Worm (Caenorhabditis elegans) whole organism, L2 larva: ENCODE results near the gene VC5.2.
A peak's percentile ranks its signal among the peaks of the same experiment; 100 is the strongest.

ENCODE experiments used
- C34F6.9 ChIP-seq: fragments of 150-350 bp; optimal IDR thresholded peaks from 2 replicates; lab custom pipeline; 2014; ENCODE audit warnings: missing biosample characterization, missing genetic modification characterization
- F13H6.1 ChIP-seq: sonication (generic microtip); optimal IDR thresholded peaks from 2 replicates; lab custom pipeline; 2016; ENCODE audit warnings: missing genetic modification characterization, missing compliant biosample characterization
- R02D3.7 ChIP-seq: fragments of 150-350 bp; optimal IDR thresholded peaks from 2 replicates; lab custom pipeline; 2014; ENCODE audit warnings: missing biosample characterization, missing genetic modification characterization
- Y55F3AM.14 ChIP-seq: fragments of 200-800 bp; sonication (Bioruptor generic); optimal IDR thresholded peaks from 2 replicates; lab custom pipeline; 2018; ENCODE audit warnings: mild to moderate bottlenecking, missing genetic modification characterization, missing compliant biosample characterization
- ZK546.5 ChIP-seq: sonication (generic microtip); optimal IDR thresholded peaks from 2 replicates; lab custom pipeline; 2017; ENCODE audit warnings: missing biosample characterization, missing genetic modification characterization
- alr-1 ChIP-seq: fragments of 150-350 bp; optimal IDR thresholded peaks from 2 replicates; lab custom pipeline; 2014; ENCODE audit warnings: missing biosample characterization, missing genetic modification characterization
- aly-2 ChIP-seq: fragments of 150-350 bp; optimal IDR thresholded peaks from 2 replicates; lab custom pipeline; 2014; ENCODE audit warnings: missing biosample characterization, missing genetic modification characterization
- ama-1 ChIP-seq: fragments of 150-350 bp; optimal IDR thresholded peaks from 2 replicates; lab custom pipeline; 2018; ENCODE audit warnings: inconsistent platforms
- blmp-1 ChIP-seq: sonication (generic microtip); optimal IDR thresholded peaks from 2 replicates; lab custom pipeline; 2017; ENCODE audit warnings: missing genetic modification characterization, mild to moderate bottlenecking, missing compliant biosample characterization, antibody characterized with exemption, moderate library complexity; ENCODE audit not compliant: insufficient read depth
- ceh-16 ChIP-seq: fragments of 150-350 bp; optimal IDR thresholded peaks from 2 replicates; lab custom pipeline; 2014; ENCODE audit warnings: missing biosample characterization, missing genetic modification characterization
- ceh-82 ChIP-seq: fragments of 150-350 bp; optimal IDR thresholded peaks from 2 replicates; lab custom pipeline; 2014; ENCODE audit warnings: missing biosample characterization, missing genetic modification characterization
- crh-2 ChIP-seq: sonication (generic microtip); optimal IDR thresholded peaks from 2 replicates; lab custom pipeline; 2017; ENCODE audit warnings: missing biosample characterization, missing genetic modification characterization
- dmd-4 ChIP-seq: sonication (generic microtip); optimal IDR thresholded peaks from 2 replicates; lab custom pipeline; 2017; ENCODE audit warnings: missing biosample characterization, missing genetic modification characterization
- egl-27 ChIP-seq: sonication (generic microtip); optimal IDR thresholded peaks from 3 replicates; lab custom pipeline; 2017; ENCODE audit warnings: missing biosample characterization, missing genetic modification reagents, missing genetic modification characterization
- elt-1 ChIP-seq: fragments of 150-350 bp; optimal IDR thresholded peaks from 2 replicates; lab custom pipeline; 2014; ENCODE audit warnings: missing biosample characterization, missing genetic modification characterization
- elt-3 ChIP-seq: sonication (generic microtip); optimal IDR thresholded peaks from 2 replicates; lab custom pipeline; 2017; ENCODE audit warnings: missing biosample characterization, missing genetic modification characterization
- fos-1 ChIP-seq: fragments of 150-350 bp; optimal IDR thresholded peaks from 2 replicates; lab custom pipeline; 2014; ENCODE audit warnings: missing biosample characterization, missing genetic modification characterization
- gmeb-1 ChIP-seq: fragments of 150-350 bp; optimal IDR thresholded peaks from 2 replicates; lab custom pipeline; 2014; ENCODE audit warnings: missing biosample characterization, missing genetic modification characterization
- lin-11 ChIP-seq: fragments of 150-350 bp; sonication (generic microtip); optimal IDR thresholded peaks from 2 replicates; lab custom pipeline; 2014; ENCODE audit warnings: missing biosample characterization, missing genetic modification characterization, inconsistent platforms, mixed read lengths
- lin-13 ChIP-seq: fragments of 150-350 bp; optimal IDR thresholded peaks from 2 replicates; lab custom pipeline; 2014; ENCODE audit warnings: missing biosample characterization, missing genetic modification reagents, missing genetic modification characterization
- lin-39 ChIP-seq: fragments of 150-350 bp; optimal IDR thresholded peaks from 2 replicates; lab custom pipeline; 2014; ENCODE audit warnings: missing biosample characterization, missing genetic modification reagents, missing genetic modification characterization
- lsy-2 ChIP-seq, 2 experiments: fragments of 150-350 bp in 1 of 2; sonication (generic microtip) in 1 of 2; optimal IDR thresholded peaks; 2 replicates each; lab custom pipeline; 2014 to 2017; ENCODE audit warnings: missing biosample characterization in 2 of 2, missing genetic modification characterization in 2 of 2
- mab-5 ChIP-seq: fragments of 150-350 bp; optimal IDR thresholded peaks from 2 replicates; lab custom pipeline; 2014; ENCODE audit warnings: missing biosample characterization, missing genetic modification characterization
- mbf-1 ChIP-seq: sonication (generic microtip); optimal IDR thresholded peaks from 2 replicates; lab custom pipeline; 2017; ENCODE audit warnings: missing biosample characterization, missing genetic modification characterization
- mdl-1 ChIP-seq, 2 experiments: fragments of 150-350 bp in 1 of 2; sonication (generic microtip) in 1 of 2; optimal IDR thresholded peaks; 2 replicates each; lab custom pipeline; 2017; ENCODE audit warnings: missing biosample characterization in 2 of 2, missing genetic modification characterization in 2 of 2
- nhr-10 ChIP-seq: sonication (generic microtip); optimal IDR thresholded peaks from 2 replicates; lab custom pipeline; 2017; ENCODE audit warnings: missing biosample characterization, missing genetic modification characterization
- nhr-11 ChIP-seq: fragments of 150-350 bp; optimal IDR thresholded peaks from 2 replicates; lab custom pipeline; 2014; ENCODE audit warnings: missing biosample characterization, missing genetic modification characterization
- nhr-12 ChIP-seq: fragments of 150-350 bp; optimal IDR thresholded peaks from 2 replicates; lab custom pipeline; 2014; ENCODE audit warnings: missing biosample characterization, missing genetic modification characterization
- nhr-129 ChIP-seq: fragments of 150-350 bp; optimal IDR thresholded peaks from 2 replicates; lab custom pipeline; 2014; ENCODE audit warnings: missing biosample characterization, missing genetic modification characterization
- nhr-21 ChIP-seq: fragments of 150-350 bp; optimal IDR thresholded peaks from 2 replicates; lab custom pipeline; 2014; ENCODE audit warnings: missing biosample characterization, missing genetic modification characterization
- nhr-23 ChIP-seq: fragments of 150-350 bp; optimal IDR thresholded peaks from 2 replicates; lab custom pipeline; 2014; ENCODE audit warnings: missing biosample characterization, missing genetic modification reagents, missing genetic modification characterization
- nhr-237 ChIP-seq: fragments of 150-350 bp; optimal IDR thresholded peaks from 2 replicates; lab custom pipeline; 2014; ENCODE audit warnings: missing biosample characterization, missing genetic modification characterization
- nhr-25 ChIP-seq: fragments of 150-350 bp; sonication (generic microtip); optimal IDR thresholded peaks from 3 replicates; lab custom pipeline; 2014; ENCODE audit warnings: missing biosample characterization, missing genetic modification characterization
- nhr-77 ChIP-seq: fragments of 150-350 bp; optimal IDR thresholded peaks from 2 replicates; lab custom pipeline; 2014; ENCODE audit warnings: missing biosample characterization, missing genetic modification characterization
- peb-1 ChIP-seq: fragments of 150-350 bp; optimal IDR thresholded peaks from 2 replicates; lab custom pipeline; 2014; ENCODE audit warnings: missing biosample characterization, missing genetic modification characterization
- sem-4 ChIP-seq: fragments of 150-350 bp; optimal IDR thresholded peaks from 2 replicates; lab custom pipeline; 2014; ENCODE audit warnings: missing biosample characterization, missing genetic modification reagents, missing genetic modification characterization
- skn-1 ChIP-seq: sonication (generic microtip); optimal IDR thresholded peaks from 2 replicates; lab custom pipeline; 2017; ENCODE audit warnings: missing biosample characterization, missing genetic modification characterization
- sma-3 ChIP-seq: sonication (generic microtip); optimal IDR thresholded peaks from 2 replicates; lab custom pipeline; 2016; ENCODE audit warnings: missing genetic modification reagents, missing genetic modification characterization, missing compliant biosample characterization
- sma-9 ChIP-seq, 2 experiments: fragments of 150-350 bp in 1 of 2; sonication (generic microtip) in 1 of 2; optimal IDR thresholded peaks; 2 replicates each; lab custom pipeline; 2014 to 2016; ENCODE audit warnings: missing genetic modification characterization in 2 of 2, mild to moderate bottlenecking in 1 of 2, missing biosample characterization in 1 of 2, missing compliant biosample characterization in 1 of 2, missing genetic modification reagents in 1 of 2, moderate library complexity in 1 of 2
- snpc-4 ChIP-seq: fragments of 150-350 bp; optimal IDR thresholded peaks from 2 replicates; lab custom pipeline; 2014; ENCODE audit warnings: missing biosample characterization, missing genetic modification characterization
- unc-39 ChIP-seq: fragments of 150-350 bp; optimal IDR thresholded peaks from 2 replicates; lab custom pipeline; 2014; ENCODE audit warnings: missing biosample characterization, missing genetic modification characterization
- unc-55 ChIP-seq: fragments of 150-350 bp; sonication (generic microtip); optimal IDR thresholded peaks from 3 replicates; lab custom pipeline; 2014; ENCODE audit warnings: missing biosample characterization, missing genetic modification reagents, missing genetic modification characterization
- unc-62 ChIP-seq: fragments of 150-350 bp; optimal IDR thresholded peaks from 2 replicates; lab custom pipeline; 2014; ENCODE audit warnings: missing biosample characterization, missing genetic modification reagents, missing genetic modification characterization
- zag-1 ChIP-seq: fragments of 150-350 bp; optimal IDR thresholded peaks from 2 replicates; lab custom pipeline; 2014; ENCODE audit warnings: missing biosample characterization, missing genetic modification characterization
- ztf-1 ChIP-seq: fragments of 200-800 bp; sonication (Bioruptor generic); conservative IDR thresholded peaks from 2 replicates; pipeline ENCODE4 v1.3.6; 2022; ENCODE audit warnings: missing genetic modification characterization, missing compliant biosample characterization
- ztf-11 ChIP-seq: sonication (generic microtip); optimal IDR thresholded peaks from 2 replicates; lab custom pipeline; 2017; ENCODE audit warnings: missing biosample characterization, missing genetic modification characterization
- ztf-4 ChIP-seq: fragments of 150-350 bp; optimal IDR thresholded peaks from 2 replicates; lab custom pipeline; 2014; ENCODE audit warnings: missing biosample characterization, missing genetic modification characterization

Gene VC5.2

ce11 chrV:7084612-7085139, 1.1 kb upstream of the VC5.2 start, which contains the start of gene mys-1:
TSS of gene mys-1 (minus strand) at chrV:7084662.
- TF ChIP-seq ztf-1 (GFP tag; lab: Robert Waterston, UW): no peak
- peak; percentile 9 for TF ChIP-seq sem-4
- peak; percentile 71 for TF ChIP-seq sma-3 (GFP tag; lab: Kevin White, UChicago)
- no peak for TF ChIP-seq mab-5 (tag; lab: Kevin White, UChicago)
- TF ChIP-seq lsy-2 (tag; optimal IDR thresholded peaks at IDR 0.05; lab: Kevin White, UChicago): peak in 1 of 2 experiments; percentile 69
- TF ChIP-seq fos-1 (tag; lab: Kevin White, UChicago): peak; percentile 9
- no peak for TF ChIP-seq snpc-4 (tag; lab: Kevin White, UChicago)
- no peak for TF ChIP-seq nhr-12 (tag; lab: Kevin White, UChicago)
- TF ChIP-seq unc-55 (GFP tag; lab: Kevin White, UChicago): peak; percentile 63
- TF ChIP-seq gmeb-1 (tag; lab: Kevin White, UChicago): peak; percentile 94
- TF ChIP-seq F13H6.1 (tag; lab: Kevin White, UChicago): peak; percentile 67
- TF ChIP-seq crh-2: peak; percentile 0
- TF ChIP-seq sma-9 (GFP tag; optimal IDR thresholded peaks at IDR 0.05; lab: Kevin White, UChicago): peak; percentile 80
- no peak for TF ChIP-seq sma-9 (tag; optimal IDR thresholded peaks at IDR 0.05; lab: Kevin White, UChicago)
- no peak for TF ChIP-seq ztf-11 (tag; lab: Kevin White, UChicago)

- no peak for TF ChIP-seq alr-1 (tag; lab: Kevin White, UChicago)
These were observed 1.6 kb downstream of the VC5.2 start for ce11 chrV:7087340-7087739.

ce11 chrV:7089217-7089616, 3.5 kb downstream of the VC5.2 start:
- TF ChIP-seq ama-1 (lab: Kevin White, UChicago) (no peak), nhr-21 (peak; percentile 58), nhr-25 (peak; percentile 91), unc-39 (no peak), nhr-237 (no peak), mab-5 (tag; lab: Kevin White, UChicago) (no peak), nhr-12 (tag; lab: Kevin White, UChicago) (no peak), lin-39 (no peak), crh-2 (peak; percentile 74), elt-3 (tag; lab: Kevin White, UChicago) (no peak), F13H6.1 (tag; lab: Kevin White, UChicago) (peak; percentile 8), alr-1 (tag; lab: Kevin White, UChicago) (no peak), mbf-1 (tag; lab: Kevin White, UChicago) (no peak), nhr-77 (tag; lab: Kevin White, UChicago) (no peak), skn-1 (tag; lab: Kevin White, UChicago) (no peak), nhr-129 (tag; lab: Kevin White, UChicago) (peak; percentile 42), C34F6.9 (peak; percentile 33), ztf-4 (tag; lab: Kevin White, UChicago) (peak; percentile 22), lsy-2 (tag; optimal IDR thresholded peaks at IDR 0.05; lab: Kevin White, UChicago) (no peak), Y55F3AM.14 (GFP tag; lab: Kevin White, UChicago) (no peak), lin-13 (GFP tag; lab: Kevin White, UChicago) (no peak), R02D3.7 (tag; lab: Kevin White, UChicago) (no peak), fos-1 (tag; lab: Kevin White, UChicago) (peak; percentile 23), lin-11 (no peak), aly-2 (tag; lab: Kevin White, UChicago) (no peak), snpc-4 (tag; lab: Kevin White, UChicago) (no peak), peb-1 (tag; lab: Kevin White, UChicago) (no peak), dmd-4 (tag; lab: Kevin White, UChicago) (no peak), gmeb-1 (tag; lab: Kevin White, UChicago) (peak; percentile 61), sma-9 (GFP tag; optimal IDR thresholded peaks at IDR 0.05; lab: Kevin White, UChicago) (peak; percentile 86), sma-9 (tag; optimal IDR thresholded peaks at IDR 0.05; lab: Kevin White, UChicago) (no peak), ztf-11 (tag; lab: Kevin White, UChicago) (no peak), ZK546.5 (tag; lab: Kevin White, UChicago) (no peak), unc-55 (GFP tag; lab: Kevin White, UChicago) (no peak), egl-27 (no peak), mdl-1 (tag; optimal IDR thresholded peaks at IDR 0.05; lab: Kevin White, UChicago) (peak in 1 of 2 experiments; percentile 5), nhr-23 (tag; lab: Kevin White, UChicago) (no peak), nhr-11 (tag; lab: Kevin White, UChicago) (no peak), ceh-82 (tag; lab: Kevin White, UChicago) (no peak), nhr-10 (no peak), ceh-16 (tag; lab: Kevin White, UChicago) (no peak), unc-62 (GFP tag; lab: Kevin White, UChicago) (no peak), sma-3 (GFP tag; lab: Kevin White, UChicago) (peak; percentile 70), ztf-1 (GFP tag; lab: Robert Waterston, UW) (no peak), elt-1 (tag; lab: Kevin White, UChicago) (no peak), blmp-1 (peak; percentile 50), zag-1 (no peak)
